In genomic region chrIII:11091651-11092278, ce11 we compare ENCODE assay signal across 2 worm cellular contexts.
TF ChIP-seq lines count a peak whose summit lies in the region.

No protein-coding gene starts in this region.

TF ChIP-seq in whole organism, L4 larva, 104 proteins besides CTCF, POLR2A, EP300 and RAD21 (continued from another document):
- TF ChIP-seq mxl-3 (GFP tag; optimal IDR thresholded peaks at IDR 0.05; lab: Kevin White, UChicago): peak; percentile 32
- TF ChIP-seq ama-1 (optimal IDR thresholded peaks at IDR 0.05; lab: Kevin White, UChicago): no peak
- no peak for TF ChIP-seq unc-39 (tag; optimal IDR thresholded peaks at IDR 0.05; lab: Kevin White, UChicago)
- peak; percentile 57 for TF ChIP-seq dmd-6 (GFP tag; IDR thresholded peaks at IDR 0.05; lab: Robert Waterston, UW)
- TF ChIP-seq dmd-9 (GFP tag; IDR thresholded peaks at IDR 0.05; lab: Robert Waterston, UW): peak; percentile 67; the same call in 1 of the 2 replicates
- TF ChIP-seq zfp-3 (GFP tag; conservative IDR thresholded peaks at IDR 0.05; lab: Robert Waterston, UW): no peak
- no peak for TF ChIP-seq Y105C5A.15 (GFP tag; IDR thresholded peaks at IDR 0.05; lab: Robert Waterston, UW)
- TF ChIP-seq F10B5.3 (tag; optimal IDR thresholded peaks at IDR 0.05; lab: Kevin White, UChicago): no peak
- peak; percentile 25 for TF ChIP-seq sdz-12 (GFP tag; optimal IDR thresholded peaks at IDR 0.05; lab: Kevin White, UChicago)
- no peak for TF ChIP-seq ztf-7 (tag; optimal IDR thresholded peaks at IDR 0.05; lab: Kevin White, UChicago)
- no peak for TF ChIP-seq attf-4 (tag; optimal IDR thresholded peaks at IDR 0.05; lab: Kevin White, UChicago)
- TF ChIP-seq ctbp-1 (GFP tag; IDR thresholded peaks at IDR 0.05; lab: Robert Waterston, UW): no peak
- 0 out of 2 replicates have a peak, but pooled peaks have one; percentile 30 for TF ChIP-seq D1046.2 (GFP tag; IDR thresholded peaks at IDR 0.05; lab: Robert Waterston, UW)
- peak; percentile 42; the same call in 1 of the 2 replicates for TF ChIP-seq mdt-29 (GFP tag; IDR thresholded peaks at IDR 0.05; lab: Robert Waterston, UW)
- no peak for TF ChIP-seq nhr-42 (GFP tag; IDR thresholded peaks at IDR 0.05; lab: Robert Waterston, UW)
- TF ChIP-seq madf-5 (GFP tag; IDR thresholded peaks at IDR 0.05; lab: Robert Waterston, UW): peak in 1 of 2 experiments; percentile 20; a peak in 1 of 4 replicates
- 0 out of 2 replicates have a peak, but pooled peaks have one; percentile 8 for TF ChIP-seq pha-4 (GFP tag; IDR thresholded peaks at IDR 0.05; lab: Robert Waterston, UW)
- TF ChIP-seq pha-4 (tag; optimal IDR thresholded peaks at IDR 0.05; lab: Kevin White, UChicago): no peak

TF ChIP-seq in whole organism, late embryonic, 69 proteins besides CTCF, POLR2A, EP300 and RAD21 (continued from another document):
- TF ChIP-seq fkh-6 (tag; optimal IDR thresholded peaks at IDR 0.05; lab: Kevin White, UChicago): peak; percentile 69
- TF ChIP-seq ceh-9 (tag; optimal IDR thresholded peaks at IDR 0.05; lab: Kevin White, UChicago): peak; percentile 23
- TF ChIP-seq ahr-1 (tag; optimal IDR thresholded peaks at IDR 0.05; lab: Kevin White, UChicago): peak; percentile 91
- TF ChIP-seq tbx-7 (tag; optimal IDR thresholded peaks at IDR 0.05; lab: Kevin White, UChicago): peak; percentile 98
- TF ChIP-seq K02D7.2 (tag; optimal IDR thresholded peaks at IDR 0.05; lab: Kevin White, UChicago): peak; percentile 43
- TF ChIP-seq lim-6 (tag; optimal IDR thresholded peaks at IDR 0.05; lab: Kevin White, UChicago): peak; percentile 91
- TF ChIP-seq T23F11.4 (GFP tag; optimal IDR thresholded peaks at IDR 0.05; lab: Kevin White, UChicago): peak; percentile 64
- TF ChIP-seq Y22D7AL.16 (tag; optimal IDR thresholded peaks at IDR 0.05; lab: Kevin White, UChicago): peak; percentile 9
- peak; percentile 39 for TF ChIP-seq dmd-4 (tag; optimal IDR thresholded peaks at IDR 0.05; lab: Kevin White, UChicago; ENCODE audit: borderline replicate concordance)
- no peak for TF ChIP-seq mec-3 (tag; optimal IDR thresholded peaks at IDR 0.05; lab: Kevin White, UChicago; ENCODE audit: borderline replicate concordance)
- peak; percentile 67 for TF ChIP-seq ztf-16 (tag; optimal IDR thresholded peaks at IDR 0.05; lab: Kevin White, UChicago)
- TF ChIP-seq ttx-3 (tag; optimal IDR thresholded peaks at IDR 0.05; lab: Kevin White, UChicago): peak; percentile 62
- TF ChIP-seq madf-2 (tag; optimal IDR thresholded peaks at IDR 0.05; lab: Kevin White, UChicago): no peak
- TF ChIP-seq unc-86 (tag; optimal IDR thresholded peaks at IDR 0.05; lab: Kevin White, UChicago): peak; percentile 76
- TF ChIP-seq unc-55 (GFP tag; optimal IDR thresholded peaks at IDR 0.05; lab: Kevin White, UChicago): no peak
- TF ChIP-seq ceh-34 (tag; optimal IDR thresholded peaks at IDR 0.05; lab: Kevin White, UChicago): peak; percentile 52
- TF ChIP-seq fax-1 (tag; optimal IDR thresholded peaks at IDR 0.05; lab: Kevin White, UChicago): peak; percentile 85
- peak; percentile 87 for TF ChIP-seq pqm-1 (tag; optimal IDR thresholded peaks at IDR 0.05; lab: Kevin White, UChicago)
- TF ChIP-seq ceh-2 (tag; optimal IDR thresholded peaks at IDR 0.05; lab: Kevin White, UChicago): peak; percentile 94
- TF ChIP-seq sox-4 (tag; optimal IDR thresholded peaks at IDR 0.05; lab: Kevin White, UChicago): peak; percentile 15
- TF ChIP-seq sdc-2 (tag; optimal IDR thresholded peaks at IDR 0.05; lab: Kevin White, UChicago): peak; percentile 50
- no peak for TF ChIP-seq ama-1 (optimal IDR thresholded peaks at IDR 0.05; lab: Kevin White, UChicago)
- no peak for TF ChIP-seq ceh-22 (tag; optimal IDR thresholded peaks at IDR 0.05; lab: Kevin White, UChicago)
- peak; percentile 36 for TF ChIP-seq syd-9 (tag; optimal IDR thresholded peaks at IDR 0.05; lab: Kevin White, UChicago)
- TF ChIP-seq pros-1 (tag; optimal IDR thresholded peaks at IDR 0.05; lab: Kevin White, UChicago): no peak
- TF ChIP-seq F13H6.1 (tag; optimal IDR thresholded peaks at IDR 0.05; lab: Kevin White, UChicago): peak; percentile 90
- TF ChIP-seq pha-2 (tag; optimal IDR thresholded peaks at IDR 0.05; lab: Kevin White, UChicago): peak; percentile 73
- TF ChIP-seq zip-5 (tag; optimal IDR thresholded peaks at IDR 0.05; lab: Kevin White, UChicago): peak; percentile 88
- TF ChIP-seq ceh-19 (GFP tag; optimal IDR thresholded peaks at IDR 0.05; lab: Kevin White, UChicago): peak; percentile 24
- TF ChIP-seq lin-11 (tag; optimal IDR thresholded peaks at IDR 0.05; lab: Kevin White, UChicago): no peak
- TF ChIP-seq pax-1 (tag; optimal IDR thresholded peaks at IDR 0.05; lab: Kevin White, UChicago): no peak
- peak; percentile 94 for TF ChIP-seq ceh-14 (tag; optimal IDR thresholded peaks at IDR 0.05; lab: Kevin White, UChicago)
- no peak for TF ChIP-seq hlh-13 (GFP tag; optimal IDR thresholded peaks at IDR 0.05; lab: Kevin White, UChicago)
- peak; percentile 7 for TF ChIP-seq hlh-6 (tag; optimal IDR thresholded peaks at IDR 0.05; lab: Kevin White, UChicago)
